Worm (Caenorhabditis elegans): ENCODE results near the gene col-113.

DNA sequence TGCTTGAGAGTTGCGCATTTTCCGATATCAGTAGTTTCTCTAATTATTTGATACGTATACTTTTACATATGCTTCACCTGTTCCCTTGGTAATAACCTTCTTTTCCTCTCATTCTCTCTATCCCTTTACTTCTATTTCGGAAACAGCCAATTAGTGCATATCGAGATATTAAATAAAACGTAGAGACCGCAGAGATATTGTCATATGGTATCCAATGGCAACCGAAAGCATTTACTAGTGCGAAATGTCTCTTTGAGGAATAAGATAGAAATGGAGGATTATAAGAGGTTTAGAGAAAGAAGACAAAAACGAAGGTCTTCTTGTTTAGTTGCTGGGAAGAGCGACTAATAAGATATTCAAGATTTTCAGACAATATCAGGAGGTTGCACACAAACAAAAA, 4.0 kb upstream of the col-113 start, which contains the start of gene maph-9:
- TF ChIP-seq nhr-77 (tag; optimal IDR thresholded peaks at IDR 0.05) (no peak), nhr-237 (tag; optimal IDR thresholded peaks at IDR 0.05) (no peak), elt-3 (tag; optimal IDR thresholded peaks at IDR 0.05) (no peak), ama-1 (optimal IDR thresholded peaks at IDR 0.05) (no peak), lin-39 (tag; optimal IDR thresholded peaks at IDR 0.05) (no peak), sea-2 (GFP tag; optimal IDR thresholded peaks at IDR 0.05) (no peak), ceh-16 (tag; optimal IDR thresholded peaks at IDR 0.05) (no peak), nhr-11 (tag; optimal IDR thresholded peaks at IDR 0.05) (no peak), elt-2 (tag; optimal IDR thresholded peaks at IDR 0.05) (no peak), unc-62 (GFP tag; optimal IDR thresholded peaks at IDR 0.05) (no peak), elt-1 (tag; optimal IDR thresholded peaks at IDR 0.05) (no peak), nhr-76 (tag; optimal IDR thresholded peaks at IDR 0.05) (no peak), snpc-4 (tag; optimal IDR thresholded peaks at IDR 0.05) (no peak), skn-1 (tag; optimal IDR thresholded peaks at IDR 0.05) (no peak)
